Fruit fly (Drosophila melanogaster) whole organism, embryonic: Measurements from ENCODE around the gene CG11737.
A peak's percentile ranks its signal among the peaks of the same experiment; 100 is the strongest.

Experiments
- Antp ChIP-seq: fragments of 200-800 bp; sonication (Bioruptor generic); optimal IDR thresholded peaks from 3 replicates; lab custom pipeline; 2016; ENCODE audit warnings: missing biosample characterization, missing genetic modification characterization
- CG10959 ChIP-seq: fragments of 200-800 bp; sonication (Bioruptor generic); IDR thresholded peaks from 2 replicates; pipeline ENCODE4 v1.3.6; 2022; ENCODE audit warnings: missing biosample characterization, missing genetic modification characterization
- CG11504 ChIP-seq: fragments of 200-800 bp; sonication (Bioruptor generic); optimal IDR thresholded peaks from 3 replicates; lab custom pipeline; 2019; ENCODE audit warnings: missing biosample characterization, mild to moderate bottlenecking, missing genetic modification characterization, moderate library complexity
- CG11696 ChIP-seq: fragments of 200-800 bp; sonication (Bioruptor generic); IDR thresholded peaks from 2 replicates; pipeline ENCODE4 v1.3.6; 2022; ENCODE audit warnings: missing biosample characterization, missing genetic modification characterization
- CG12104 ChIP-seq: fragments of 200-800 bp; sonication (Bioruptor generic); optimal IDR thresholded peaks from 3 replicates; lab custom pipeline; 2016; ENCODE audit warnings: missing biosample characterization, missing genetic modification characterization
- CG1233 ChIP-seq: fragments of 200-800 bp; sonication (Bioruptor generic); optimal IDR thresholded peaks from 4 replicates; lab custom pipeline; 2018; ENCODE audit warnings: missing biosample characterization, mild to moderate bottlenecking, missing genetic modification characterization
- CG13424 ChIP-seq: fragments of 200-800 bp; sonication (Bioruptor generic); optimal IDR thresholded peaks from 2 replicates; lab custom pipeline; 2019; ENCODE audit warnings: missing biosample characterization, mild to moderate bottlenecking, missing genetic modification characterization, moderate library complexity
- CG15073 ChIP-seq: fragments of 200-800 bp; sonication (Bioruptor generic); optimal IDR thresholded peaks from 2 replicates; lab custom pipeline; 2016; ENCODE audit warnings: missing biosample characterization, missing genetic modification characterization
- CG16863 ChIP-seq: fragments of 200-800 bp; sonication (Bioruptor generic); optimal IDR thresholded peaks from 3 replicates; lab custom pipeline; 2016; ENCODE audit warnings: missing biosample characterization, missing genetic modification characterization
- CG17385 ChIP-seq: fragments of 200-800 bp; sonication (Bioruptor generic); optimal IDR thresholded peaks from 3 replicates; lab custom pipeline; 2018; ENCODE audit warnings: missing biosample characterization, mild to moderate bottlenecking, missing genetic modification characterization
- CG1792 ChIP-seq: fragments of 200-800 bp; sonication (Bioruptor generic); optimal IDR thresholded peaks from 2 replicates; lab custom pipeline; 2016; ENCODE audit warnings: missing biosample characterization, missing genetic modification characterization
- CG2199 ChIP-seq: fragments of 200-800 bp; sonication (Bioruptor generic); IDR thresholded peaks from 3 replicates; pipeline ENCODE4 v1.3.6; 2022; ENCODE audit warnings: missing biosample characterization, missing genetic modification characterization
- CG2202 ChIP-seq: fragments of 200-800 bp; sonication (Bioruptor generic); optimal IDR thresholded peaks from 2 replicates; lab custom pipeline; 2018; ENCODE audit warnings: missing biosample characterization, mild to moderate bottlenecking, missing genetic modification characterization
- CG2678 ChIP-seq: fragments of 200-800 bp; sonication (Bioruptor generic); optimal IDR thresholded peaks from 3 replicates; lab custom pipeline; 2019; ENCODE audit warnings: missing biosample characterization, mild to moderate bottlenecking, missing genetic modification characterization, moderate library complexity
- CG7839 ChIP-seq: fragments of 200-800 bp; sonication (Bioruptor generic); optimal IDR thresholded peaks from 3 replicates; lab custom pipeline; 2018; ENCODE audit warnings: missing biosample characterization, mild to moderate bottlenecking, missing genetic modification characterization, moderate library complexity
- CG9609 ChIP-seq: fragments of 200-800 bp; sonication (Bioruptor generic); optimal IDR thresholded peaks from 3 replicates; lab custom pipeline; 2016; ENCODE audit warnings: missing biosample characterization, missing genetic modification characterization
- CG9817 ChIP-seq: fragments of 200-800 bp; sonication (Bioruptor generic); optimal IDR thresholded peaks from 2 replicates; lab custom pipeline; 2018; ENCODE audit warnings: missing biosample characterization, mild to moderate bottlenecking, missing genetic modification characterization, moderate library complexity
- D ChIP-seq, 2 experiments: fragments of 200-800 bp in 1 of 2; fragments of >200 bp in 1 of 2; sonication (Bioruptor generic) in 1 of 2; optimal IDR thresholded peaks; 2 replicates in 1 of 2; 3 replicates in 1 of 2; lab custom pipeline; 2017; ENCODE audit warnings: mild to moderate bottlenecking in 1 of 2, missing biosample characterization in 1 of 2, missing genetic modification characterization in 1 of 2, missing genetic modification reagents in 1 of 2
- Dad ChIP-seq: fragments of 200-800 bp; sonication (Bioruptor generic); optimal IDR thresholded peaks from 3 replicates; lab custom pipeline; 2016; ENCODE audit warnings: missing biosample characterization, missing genetic modification characterization
- Dref ChIP-seq: fragments of 200-800 bp; sonication (Bioruptor generic); IDR thresholded peaks from 2 replicates; pipeline ENCODE4 v1.3.6; 2022; ENCODE audit warnings: missing biosample characterization, missing genetic modification characterization
- E2f1 ChIP-seq: fragments of 200-800 bp; sonication (Bioruptor generic); IDR thresholded peaks from 2 replicates; pipeline ENCODE4 v1.3.6; 2022; ENCODE audit warnings: missing biosample characterization, missing genetic modification characterization
- Fer1 ChIP-seq: fragments of 200-800 bp; sonication (Bioruptor generic); optimal IDR thresholded peaks from 2 replicates; lab custom pipeline; 2017; ENCODE audit warnings: missing biosample characterization, mild to moderate bottlenecking, missing genetic modification characterization
- HmgD ChIP-seq: fragments of 200-800 bp; sonication (Bioruptor generic); optimal IDR thresholded peaks from 3 replicates; lab custom pipeline; 2016; ENCODE audit warnings: missing biosample characterization, missing genetic modification characterization
- Hr3 ChIP-seq: fragments of 200-800 bp; sonication (Bioruptor generic); optimal IDR thresholded peaks from 3 replicates; lab custom pipeline; 2016; ENCODE audit warnings: missing biosample characterization, missing genetic modification characterization
- Meics ChIP-seq: fragments of 200-800 bp; sonication (Bioruptor generic); optimal IDR thresholded peaks from 2 replicates; lab custom pipeline; 2017; ENCODE audit warnings: missing biosample characterization, mild to moderate bottlenecking, missing genetic modification characterization
- NFAT ChIP-seq: fragments of 200-800 bp; sonication (Bioruptor generic); IDR thresholded peaks from 2 replicates; pipeline ENCODE4 v1.3.6; 2022; ENCODE audit warnings: missing biosample characterization, missing genetic modification characterization
- Opbp ChIP-seq: fragments of 200-800 bp; sonication (Bioruptor generic); IDR thresholded peaks from 3 replicates; pipeline ENCODE4 v1.3.6; 2022; ENCODE audit warnings: missing biosample characterization, missing genetic modification characterization; ENCODE audit not compliant: partially characterized antibody
- Optix ChIP-seq: fragments of 200-800 bp; sonication (Bioruptor generic); IDR thresholded peaks from 3 replicates; pipeline ENCODE4 v1.3.6; 2022; ENCODE audit warnings: missing biosample characterization, missing genetic modification characterization
- Poxn ChIP-seq: fragments of 200-800 bp; sonication (Bioruptor generic); IDR thresholded peaks from 2 replicates; pipeline ENCODE4 v1.3.6; 2022; ENCODE audit warnings: missing biosample characterization, missing genetic modification characterization
- Xbp1 ChIP-seq: fragments of 200-800 bp; sonication (Bioruptor generic); optimal IDR thresholded peaks from 3 replicates; lab custom pipeline; 2016; ENCODE audit warnings: missing biosample characterization, mild to moderate bottlenecking, missing genetic modification characterization
- ac ChIP-seq: fragments of 200-800 bp; sonication (Bioruptor generic); optimal IDR thresholded peaks from 3 replicates; lab custom pipeline; 2017; ENCODE audit warnings: missing biosample characterization, mild to moderate bottlenecking, missing genetic modification characterization
- ap ChIP-seq: fragments of 200-800 bp; sonication (Bioruptor generic); IDR thresholded peaks from 2 replicates; pipeline ENCODE4 v1.3.6; 2022; ENCODE audit warnings: missing biosample characterization, missing genetic modification characterization
- ara ChIP-seq: fragments of 200-800 bp; sonication (Bioruptor generic); IDR thresholded peaks from 2 replicates; pipeline ENCODE4 v1.3.6; 2022; ENCODE audit warnings: missing biosample characterization, missing genetic modification characterization
- ase ChIP-seq: fragments of 200-800 bp; sonication (Bioruptor generic); IDR thresholded peaks from 3 replicates; pipeline ENCODE4 v1.3.6; 2022; ENCODE audit warnings: missing biosample characterization, missing genetic modification characterization
- disco-r ChIP-seq: fragments of 200-800 bp; sonication (Bioruptor generic); optimal IDR thresholded peaks from 2 replicates; lab custom pipeline; 2016; ENCODE audit warnings: missing biosample characterization, missing genetic modification characterization
- eve ChIP-seq, 2 experiments: fragments of >200 bp; optimal IDR thresholded peaks; 2 replicates each; lab custom pipeline; 2017; ENCODE audit warnings: missing biosample characterization in 2 of 2, missing genetic modification characterization in 2 of 2
- ftz-f1 ChIP-seq: fragments of 200-800 bp; sonication (Bioruptor generic); optimal IDR thresholded peaks from 2 replicates; lab custom pipeline; 2016; ENCODE audit warnings: missing biosample characterization, missing genetic modification characterization
- gcm2 ChIP-seq: fragments of 200-800 bp; sonication (Bioruptor generic); optimal IDR thresholded peaks from 2 replicates; lab custom pipeline; 2016; ENCODE audit warnings: missing biosample characterization, missing genetic modification characterization
- ind ChIP-seq: fragments of 200-800 bp; sonication (Bioruptor generic); optimal IDR thresholded peaks from 3 replicates; lab custom pipeline; 2016; ENCODE audit warnings: missing biosample characterization, missing genetic modification characterization
- lbe ChIP-seq: fragments of 200-800 bp; sonication (Bioruptor generic); optimal IDR thresholded peaks from 2 replicates; lab custom pipeline; 2016; ENCODE audit warnings: missing biosample characterization, mild to moderate bottlenecking, missing genetic modification characterization
- nerfin-1 ChIP-seq: fragments of 200-800 bp; sonication (Bioruptor generic); optimal IDR thresholded peaks from 3 replicates; lab custom pipeline; 2019; ENCODE audit warnings: missing biosample characterization, mild to moderate bottlenecking, missing genetic modification characterization, moderate library complexity
- p53 ChIP-seq: fragments of 200-800 bp; sonication (Bioruptor generic); optimal IDR thresholded peaks from 2 replicates; lab custom pipeline; 2016; ENCODE audit warnings: missing biosample characterization, missing genetic modification characterization
- peb ChIP-seq: fragments of 200-800 bp; sonication (Bioruptor generic); IDR thresholded peaks from 2 replicates; pipeline ENCODE4 v1.3.6; 2022; ENCODE audit warnings: missing biosample characterization, missing genetic modification characterization
- pfk ChIP-seq: fragments of 200-800 bp; sonication (Bioruptor generic); optimal IDR thresholded peaks from 2 replicates; lab custom pipeline; 2018; ENCODE audit warnings: missing biosample characterization, mild to moderate bottlenecking, missing genetic modification characterization, moderate library complexity
- repo ChIP-seq: fragments of 200-800 bp; sonication (Bioruptor generic); optimal IDR thresholded peaks from 2 replicates; lab custom pipeline; 2016; ENCODE audit warnings: missing biosample characterization, missing genetic modification characterization
- row ChIP-seq: fragments of 200-800 bp; sonication (Bioruptor generic); IDR thresholded peaks from 3 replicates; pipeline ENCODE4 v1.3.6; 2022; ENCODE audit warnings: missing biosample characterization, missing genetic modification characterization
- slp2 ChIP-seq: fragments of 200-800 bp; sonication (Bioruptor generic); optimal IDR thresholded peaks from 2 replicates; lab custom pipeline; 2016; ENCODE audit warnings: missing biosample characterization, missing genetic modification characterization
- tna ChIP-seq: fragments of 200-800 bp; sonication (Bioruptor generic); IDR thresholded peaks from 2 replicates; pipeline ENCODE4 v1.3.6; 2022; ENCODE audit warnings: missing biosample characterization, missing genetic modification characterization; ENCODE audit not compliant: partially characterized antibody
- usp ChIP-seq: fragments of >200 bp; optimal IDR thresholded peaks from 2 replicates; lab custom pipeline; 2017; ENCODE audit warnings: missing biosample characterization, missing genetic modification characterization
- wdn ChIP-seq: fragments of 200-800 bp; sonication (Bioruptor generic); IDR thresholded peaks from 2 replicates; pipeline ENCODE4 v1.3.6; 2022; ENCODE audit warnings: missing biosample characterization, missing genetic modification characterization
- yki ChIP-seq: fragments of >200 bp; optimal IDR thresholded peaks from 3 replicates; lab custom pipeline; 2018
- zfh1 ChIP-seq: fragments of 200-800 bp; sonication (Bioruptor generic); IDR thresholded peaks from 3 replicates; pipeline ENCODE4 v1.3.6; 2022; ENCODE audit warnings: missing biosample characterization, missing genetic modification characterization

CG11737 gene

dm6 chr3R:8469716-8470393 lies 47.8 kb upstream of the CG11737 start (continued):
- TF ChIP-seq E2f1 (no peak), disco-r (GFP tag; lab: Kevin White, UChicago) (no peak), NFAT (GFP tag; lab: Robert Waterston, UW) (no peak), CG16863 (no peak), CG10959 (GFP tag; lab: Robert Waterston, UW) (no peak), lbe (GFP tag; lab: Kevin White, UChicago) (no peak), Dad (GFP tag; lab: Kevin White, UChicago) (no peak), Optix (GFP tag; lab: Robert Waterston, UW) (no peak), Poxn (GFP tag; lab: Robert Waterston, UW) (no peak), HmgD (GFP tag; lab: Kevin White, UChicago) (no peak), Xbp1 (GFP tag; lab: Kevin White, UChicago) (peak; percentile 25), CG1233 (no peak), Hr3 (peak; percentile 27), CG13424 (tag; lab: Kevin White, UChicago) (peak; percentile 51), CG11696 (GFP tag; lab: Robert Waterston, UW) (no peak), ftz-f1 (no peak), row (GFP tag; lab: Robert Waterston, UW) (peak; percentile 46; the same call in 2 of the 3 replicates), Fer1 (no peak), ap (GFP tag; lab: Robert Waterston, UW) (no peak), D (optimal IDR thresholded peaks at IDR 0.05; lab: Kevin White, UChicago) (no peak), D (GFP tag; optimal IDR thresholded peaks at IDR 0.05; lab: Kevin White, UChicago) (no peak), CG2202 (tag; lab: Kevin White, UChicago) (no peak), ase (GFP tag; lab: Robert Waterston, UW) (no peak), repo (no peak), Opbp (GFP tag; lab: Robert Waterston, UW) (no peak), tna (GFP tag; lab: Robert Waterston, UW) (no peak), CG7839 (tag; lab: Kevin White, UChicago) (peak; percentile 57), zfh1 (GFP tag; lab: Robert Waterston, UW) (no peak), yki (lab: Kevin White, UChicago) (no peak), CG17385 (no peak), eve (GFP tag; optimal IDR thresholded peaks at IDR 0.05; lab: Kevin White, UChicago) (no peak), ac (GFP tag; lab: Kevin White, UChicago) (no peak), CG9609 (GFP tag; lab: Kevin White, UChicago) (no peak), Meics (no peak), Dref (GFP tag; lab: Robert Waterston, UW) (no peak), CG12104 (GFP tag; lab: Kevin White, UChicago) (no peak), usp (GFP tag; lab: Kevin White, UChicago) (no peak), CG1792 (GFP tag; lab: Kevin White, UChicago) (no peak), CG9817 (tag; lab: Kevin White, UChicago) (no peak), CG2199 (GFP tag; lab: Robert Waterston, UW) (no peak), ind (GFP tag; lab: Kevin White, UChicago) (no peak), gcm2 (no peak), nerfin-1 (tag; lab: Kevin White, UChicago) (no peak), wdn (GFP tag; lab: Robert Waterston, UW) (no peak), CG11504 (tag; lab: Kevin White, UChicago) (peak; percentile 72), pfk (GFP tag; lab: Kevin White, UChicago) (no peak), slp2 (GFP tag; lab: Kevin White, UChicago) (no peak), p53 (GFP tag; lab: Kevin White, UChicago) (no peak), CG15073 (GFP tag; lab: Kevin White, UChicago) (no peak), Antp (GFP tag; lab: Kevin White, UChicago) (no peak), ara (GFP tag; lab: Robert Waterston, UW) (no peak), peb (GFP tag; lab: Robert Waterston, UW) (no peak), CG2678 (tag; lab: Kevin White, UChicago) (peak; percentile 56)
